Worm (Caenorhabditis elegans) whole organism, L4 larva: ENCODE results near the gene spp-2.

Experiments
- R02D3.7 ChIP-seq: fragments of 150-350 bp; sonication (generic microtip); optimal IDR thresholded peaks from 3 replicates; lab custom pipeline; 2014; ENCODE audit warnings: missing biosample characterization, missing genetic modification characterization
- Y48G9A.11 ChIP-seq: fragments of 200-800 bp; sonication (Bioruptor generic); IDR thresholded peaks from 2 replicates; pipeline ENCODE4 v1.3.6; 2022; ENCODE audit warnings: missing genetic modification reagents, missing genetic modification characterization, missing compliant biosample characterization
- jun-1 ChIP-seq: fragments of 150-350 bp; optimal IDR thresholded peaks from 2 replicates; lab custom pipeline; 2014; ENCODE audit warnings: missing biosample characterization, missing genetic modification reagents, missing genetic modification characterization
- lin-1 ChIP-seq: fragments of 200-800 bp; sonication (Bioruptor generic); IDR thresholded peaks from 2 replicates; pipeline ENCODE4 v1.3.6; 2022; ENCODE audit warnings: missing genetic modification reagents, missing genetic modification characterization, missing compliant biosample characterization
- lsy-2 ChIP-seq, 2 experiments: fragments of 150-350 bp in 1 of 2; sonication (generic microtip) in 1 of 2; optimal IDR thresholded peaks; 2 replicates each; lab custom pipeline; 2014 to 2017; ENCODE audit warnings: missing biosample characterization in 2 of 2, missing genetic modification characterization in 2 of 2
- nhr-237 ChIP-seq: sonication (generic microtip); optimal IDR thresholded peaks from 2 replicates; lab custom pipeline; 2017; ENCODE audit warnings: missing biosample characterization, missing genetic modification characterization
- nhr-25 ChIP-seq: sonication (generic microtip); optimal IDR thresholded peaks from 2 replicates; lab custom pipeline; 2017; ENCODE audit warnings: missing genetic modification characterization, mild to moderate bottlenecking, missing compliant biosample characterization, antibody characterized with exemption, moderate library complexity, borderline replicate concordance; ENCODE audit not compliant: insufficient read depth
- nhr-48 ChIP-seq: sonication (generic microtip); optimal IDR thresholded peaks from 2 replicates; lab custom pipeline; 2016; ENCODE audit warnings: mild to moderate bottlenecking, missing genetic modification characterization, missing compliant biosample characterization
- skn-1 ChIP-seq: fragments of 150-350 bp; optimal IDR thresholded peaks from 2 replicates; lab custom pipeline; 2014; ENCODE audit warnings: missing biosample characterization, missing genetic modification characterization
- zag-1 ChIP-seq: fragments of 150-350 bp; optimal IDR thresholded peaks from 2 replicates; lab custom pipeline; 2014; ENCODE audit warnings: missing biosample characterization, missing genetic modification characterization
- zip-11 ChIP-seq: fragments of 200-800 bp; sonication (Bioruptor generic); IDR thresholded peaks from 2 replicates; pipeline ENCODE4 v1.3.6; 2022; ENCODE audit warnings: missing genetic modification characterization, missing compliant biosample characterization
- ztf-11 ChIP-seq: fragments of 150-350 bp; optimal IDR thresholded peaks from 2 replicates; lab custom pipeline; 2014; ENCODE audit warnings: missing biosample characterization, missing genetic modification characterization

DNA sequence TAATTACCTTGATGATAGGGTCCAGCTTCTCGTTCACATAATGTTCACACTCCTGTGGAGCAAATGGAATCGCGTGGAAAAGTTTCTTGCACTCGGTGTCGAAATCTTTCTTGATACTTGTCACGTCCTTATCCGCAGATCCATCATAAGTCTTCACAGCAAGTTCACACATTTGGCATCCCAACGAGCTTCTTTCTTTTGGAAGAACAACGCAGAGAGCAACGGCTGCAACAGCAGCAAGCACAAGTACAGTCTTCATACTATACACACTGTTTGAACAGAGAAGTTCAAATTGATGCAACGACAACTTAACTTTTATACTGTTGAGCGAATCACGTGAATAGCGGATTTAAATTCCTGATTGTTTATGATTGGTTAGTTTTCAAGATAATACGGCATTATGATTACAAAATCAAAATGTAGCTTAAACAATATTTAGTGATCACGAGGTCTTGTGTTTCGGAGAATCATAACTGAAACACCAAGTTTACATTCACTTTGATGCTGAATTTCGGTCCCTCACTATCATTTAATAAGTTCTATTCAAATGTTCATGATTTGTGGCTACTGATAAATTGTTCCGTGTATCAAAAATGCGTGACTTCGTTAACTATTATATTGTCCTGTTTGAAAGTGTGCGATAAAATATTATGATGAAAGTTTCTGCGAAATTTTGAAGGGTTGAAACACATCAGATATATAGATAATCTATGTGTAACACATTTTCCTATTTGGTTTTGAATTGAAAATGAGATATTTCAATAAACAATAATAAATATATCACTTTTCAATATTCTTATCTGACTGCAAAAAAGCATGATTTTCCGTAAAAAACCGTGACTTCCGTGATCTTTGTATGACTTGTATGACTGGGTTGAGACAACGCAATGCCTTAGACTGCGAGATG, at the start of gene spp-2, which contains the start of gene spp-6:
- TF ChIP-seq nhr-48 (tag; lab: Kevin White, UChicago) (no peak), Y48G9A.11 (GFP tag; lab: Robert Waterston, UW) (no peak), jun-1 (tag; lab: Kevin White, UChicago) (no peak), nhr-25 (no peak), zag-1 (tag; lab: Kevin White, UChicago) (no peak), R02D3.7 (tag; lab: Kevin White, UChicago) (no peak), skn-1 (tag; lab: Kevin White, UChicago) (no peak), lsy-2 (tag; optimal IDR thresholded peaks at IDR 0.05; lab: Kevin White, UChicago) (no peak), ztf-11 (tag; lab: Kevin White, UChicago) (no peak), zip-11 (GFP tag; lab: Robert Waterston, UW) (no peak), nhr-237 (tag; lab: Kevin White, UChicago) (no peak), lin-1 (GFP tag; lab: Robert Waterston, UW) (no peak)
